Worm (Caenorhabditis elegans): Measurements from ENCODE around the gene spat-3.

DNA sequence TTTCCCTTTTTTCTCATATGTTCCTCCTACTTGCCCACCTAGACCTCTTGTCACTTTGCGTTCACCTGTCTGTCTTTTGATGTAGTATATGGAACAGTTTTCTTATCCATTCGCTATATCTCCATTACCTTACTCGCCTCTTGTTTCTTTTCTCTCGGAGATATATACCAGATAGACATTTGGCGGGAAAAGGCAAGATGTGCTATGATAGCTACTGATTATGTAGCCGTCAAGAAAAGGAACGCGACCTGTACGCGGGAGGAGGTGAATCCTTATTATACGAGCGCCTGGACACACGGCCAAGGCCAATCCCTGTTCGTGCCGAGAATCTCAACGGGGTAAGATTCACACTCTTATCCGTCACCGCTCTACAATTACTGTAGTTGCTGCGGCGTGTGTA, 52.7 kb downstream of the spat-3 start:
- no peak for TF ChIP-seq ama-1 (optimal IDR thresholded peaks at IDR 0.05)
- TF ChIP-seq Y75B8A.6 (GFP tag; IDR thresholded peaks at IDR 0.05) = no peak
- no peak for TF ChIP-seq hlh-11 (tag; optimal IDR thresholded peaks at IDR 0.05)
- no peak for TF ChIP-seq duxl-1 (tag; optimal IDR thresholded peaks at IDR 0.05; ENCODE audit: poor library complexity)
- no peak for TF ChIP-seq ztf-7 (tag; optimal IDR thresholded peaks at IDR 0.05)
- no peak for TF ChIP-seq madf-9 (GFP tag; conservative IDR thresholded peaks at IDR 0.05)
- no peak for TF ChIP-seq mxl-3 (GFP tag; optimal IDR thresholded peaks at IDR 0.05)
- TF ChIP-seq ztf-11 (tag; optimal IDR thresholded peaks at IDR 0.05) = no peak
- no peak for TF ChIP-seq nhr-10 (tag; optimal IDR thresholded peaks at IDR 0.05)
- TF ChIP-seq skn-1 (tag; optimal IDR thresholded peaks at IDR 0.05) = no peak
- TF ChIP-seq F10B5.3 (tag; optimal IDR thresholded peaks at IDR 0.05) = no peak
- TF ChIP-seq tag-97 (GFP tag; IDR thresholded peaks at IDR 0.05) = no peak
- TF ChIP-seq zfp-3 (GFP tag; conservative IDR thresholded peaks at IDR 0.05) = no peak
- no peak for TF ChIP-seq nhr-76 (tag; optimal IDR thresholded peaks at IDR 0.05)
